Fruit fly (Drosophila melanogaster): ENCODE data around the gene Mad.

Gene Mad

DNA sequence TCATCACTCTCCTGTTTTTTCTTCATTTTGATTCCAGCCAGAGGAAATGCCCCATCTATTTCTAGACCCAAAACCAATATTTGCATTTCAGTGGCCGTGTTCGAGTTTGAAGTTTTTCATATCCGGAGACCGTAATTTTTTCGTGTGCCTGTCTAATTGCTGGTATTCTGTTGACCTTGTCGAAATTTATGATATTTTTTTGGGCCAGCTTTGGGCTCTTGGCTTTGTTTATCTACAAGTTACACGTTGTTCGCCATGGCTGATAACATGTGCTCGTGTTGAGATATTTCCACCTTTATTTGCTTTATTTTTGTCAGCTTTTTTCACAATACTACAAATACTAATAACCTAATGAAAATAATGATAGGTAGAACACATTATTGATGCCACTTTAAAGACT is 37.7 kb downstream of the Mad start:
- TF ChIP-seq noc (tag; optimal IDR thresholded peaks at IDR 0.05), result no peak

DNA sequence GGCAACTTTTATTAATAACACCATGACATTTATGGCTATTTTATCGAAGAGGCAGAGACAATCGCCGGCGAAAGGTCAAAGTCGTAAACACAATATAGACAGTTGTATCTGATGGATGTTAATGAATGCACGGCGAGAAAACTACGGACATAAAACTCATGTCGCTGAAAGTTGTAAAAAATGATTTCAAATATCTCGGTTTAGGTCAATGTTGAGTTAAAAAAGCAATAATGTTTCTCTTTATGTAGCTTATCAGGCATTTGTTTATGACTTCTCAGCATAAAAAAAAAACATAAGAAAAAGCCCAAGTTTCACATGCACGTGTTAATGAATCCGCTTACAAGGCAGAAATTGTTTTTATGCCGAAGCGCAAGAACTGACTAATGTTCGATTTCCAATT is 38.1 kb downstream of the Mad start:
- TF ChIP-seq noc (tag; optimal IDR thresholded peaks at IDR 0.05), result no peak

DNA sequence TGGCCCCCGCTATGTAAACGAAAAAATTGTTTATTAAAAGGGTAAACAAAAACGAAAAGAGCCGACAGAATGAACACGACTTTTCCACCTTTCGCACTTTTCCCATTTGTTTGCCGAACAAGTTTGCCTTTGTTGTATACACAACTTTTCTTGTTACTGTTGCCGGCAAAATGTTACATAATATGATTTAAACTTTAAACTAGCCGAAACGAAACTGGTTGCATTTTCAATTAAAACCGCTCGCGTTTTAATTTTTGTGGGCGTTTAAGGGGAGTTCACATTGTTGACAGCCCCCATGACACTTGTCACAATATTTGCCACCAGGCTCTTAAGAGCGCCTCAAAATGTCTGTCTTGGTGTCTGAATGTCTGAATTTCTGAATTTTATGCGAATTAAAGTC is 38.6 kb downstream of the Mad start:
- TF ChIP-seq noc (tag; optimal IDR thresholded peaks at IDR 0.05), result no peak

DNA sequence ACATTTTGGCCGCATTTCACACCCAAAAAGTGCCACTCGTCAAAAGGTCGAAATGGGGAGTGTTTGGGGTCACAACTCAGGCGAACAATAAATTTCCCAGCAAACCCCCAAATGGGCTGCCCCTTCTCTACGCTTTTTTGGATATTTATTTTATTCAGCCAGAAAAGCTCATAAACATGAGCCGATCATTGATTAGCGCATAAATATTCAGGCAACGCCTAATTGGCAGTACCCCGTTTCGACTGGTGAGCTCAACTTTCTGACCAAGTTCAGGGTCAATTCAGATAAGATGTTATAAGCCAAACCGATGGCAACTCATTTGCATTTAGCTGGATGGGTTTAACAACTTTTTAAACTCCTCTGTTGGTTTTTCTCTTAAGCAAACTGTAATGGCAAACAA is 39.8 kb downstream of the Mad start:
- no peak for TF ChIP-seq noc (tag; optimal IDR thresholded peaks at IDR 0.05)

DNA sequence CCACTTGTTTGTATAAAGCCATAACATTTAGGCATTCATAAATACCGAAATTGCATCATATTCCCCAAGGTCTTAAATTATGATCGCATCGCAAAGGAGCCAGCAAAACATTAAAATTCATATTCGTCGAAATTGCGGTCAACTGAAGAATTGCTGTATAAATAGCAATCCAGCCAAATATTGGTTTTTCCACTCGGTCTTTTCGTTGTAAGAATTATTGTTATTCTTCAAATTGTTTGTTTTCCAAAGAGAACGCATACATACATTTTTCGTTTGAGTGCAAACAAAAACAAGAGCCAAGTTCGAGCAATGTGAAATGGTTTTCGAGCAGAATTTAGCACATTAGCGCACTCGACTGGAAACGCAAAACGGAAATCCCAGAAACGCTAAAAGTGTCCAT is 44.6 kb downstream of the Mad start:
- TF ChIP-seq noc (tag; optimal IDR thresholded peaks at IDR 0.05), result no peak

DNA sequence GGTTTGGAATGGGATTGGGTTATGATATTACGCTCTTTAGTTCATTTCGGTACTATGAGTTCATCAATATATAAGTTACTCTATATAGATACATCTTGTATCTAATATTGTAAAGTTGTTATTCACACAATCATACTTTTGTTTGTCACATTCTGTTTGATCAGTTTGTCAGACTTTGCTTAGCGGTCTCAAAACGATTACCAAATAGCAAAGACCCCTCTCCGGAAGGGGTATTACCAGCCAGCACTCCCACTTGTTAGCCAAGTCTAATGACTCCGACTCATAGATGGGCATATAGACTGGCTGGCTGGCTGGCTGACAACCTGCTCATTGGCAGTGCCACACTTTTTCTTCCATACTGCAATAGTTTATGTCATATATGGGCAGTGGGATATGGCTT is 45.3 kb downstream of the Mad start:
- no peak for TF ChIP-seq noc (tag; optimal IDR thresholded peaks at IDR 0.05)

DNA sequence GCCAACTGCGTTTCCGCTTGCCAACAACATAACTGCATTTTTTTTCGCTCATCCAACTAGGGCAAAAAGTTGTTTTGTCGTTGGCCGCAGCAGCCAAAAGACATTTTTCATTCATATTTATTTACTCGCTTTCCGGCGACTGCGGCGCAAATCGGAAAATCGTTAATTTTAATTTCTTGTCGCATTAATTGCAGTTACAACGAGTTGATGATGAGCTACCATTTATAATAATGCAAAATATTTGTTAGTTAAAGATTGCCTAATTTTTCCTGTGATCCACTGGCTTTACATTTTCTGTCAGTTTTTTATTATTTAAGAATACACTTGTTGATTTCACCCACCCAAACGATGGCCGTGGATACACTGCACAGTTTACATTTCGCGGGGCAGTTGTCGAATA is 50.1 kb downstream of the Mad start, which contains the start of gene PpD6:
PpD6 (plus strand) TSS at position 301 of the 400 bp plus-strand sequence.
- TF ChIP-seq noc (tag; optimal IDR thresholded peaks at IDR 0.05), result no peak

DNA sequence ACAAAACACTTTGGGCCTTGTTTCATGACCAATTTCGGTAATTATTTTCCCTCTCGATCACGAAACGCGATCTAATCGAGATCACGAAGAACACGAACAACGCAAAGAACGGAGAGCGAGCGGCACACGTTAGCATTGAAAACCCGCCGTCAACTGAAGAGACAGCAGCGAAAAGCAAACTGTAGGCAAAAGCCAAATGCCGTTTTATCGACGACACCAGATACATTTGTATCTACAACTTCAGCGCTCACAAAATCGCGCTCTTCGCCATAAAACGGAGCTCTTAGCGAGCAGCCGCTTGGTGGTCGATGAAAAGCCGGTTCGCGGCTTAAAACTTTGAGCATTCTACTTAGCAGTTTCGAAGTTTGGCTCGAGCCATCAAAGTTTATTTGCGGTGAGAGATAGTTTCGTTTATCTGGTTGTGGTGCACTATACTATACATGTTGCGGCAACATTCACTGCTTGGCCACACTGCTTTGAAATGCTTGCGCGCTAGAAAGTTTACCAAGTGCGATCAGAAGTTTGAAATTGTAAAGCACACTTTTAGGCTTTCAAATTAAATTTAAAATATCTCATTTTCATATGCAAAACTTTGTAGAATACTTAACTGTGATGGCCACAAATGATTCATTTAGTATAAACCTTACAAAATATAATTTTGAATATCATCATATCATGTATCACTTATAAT is 51.3 kb downstream of the Mad start:
- no peak for TF ChIP-seq noc (tag; optimal IDR thresholded peaks at IDR 0.05)

DNA sequence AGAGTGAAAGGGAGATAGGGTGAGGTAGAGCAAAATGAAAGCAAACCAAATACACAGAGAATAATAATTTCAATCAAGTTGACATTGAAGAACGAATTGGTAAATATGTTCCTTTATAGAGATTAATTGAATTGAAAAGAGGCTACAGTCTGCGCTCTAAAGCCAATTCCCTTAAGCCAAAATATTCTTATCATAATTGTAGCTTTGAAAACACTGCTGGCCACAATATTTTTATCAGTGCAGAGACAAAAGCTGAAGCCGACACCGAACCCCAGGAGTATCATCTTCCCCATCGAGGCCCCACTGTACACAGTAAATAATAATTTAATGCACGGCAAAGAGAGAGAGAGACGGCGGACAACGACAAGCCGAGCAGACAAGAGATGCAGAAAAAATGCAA is 53.5 kb downstream of the Mad start:
- no peak for TF ChIP-seq noc (tag; optimal IDR thresholded peaks at IDR 0.05)

DNA sequence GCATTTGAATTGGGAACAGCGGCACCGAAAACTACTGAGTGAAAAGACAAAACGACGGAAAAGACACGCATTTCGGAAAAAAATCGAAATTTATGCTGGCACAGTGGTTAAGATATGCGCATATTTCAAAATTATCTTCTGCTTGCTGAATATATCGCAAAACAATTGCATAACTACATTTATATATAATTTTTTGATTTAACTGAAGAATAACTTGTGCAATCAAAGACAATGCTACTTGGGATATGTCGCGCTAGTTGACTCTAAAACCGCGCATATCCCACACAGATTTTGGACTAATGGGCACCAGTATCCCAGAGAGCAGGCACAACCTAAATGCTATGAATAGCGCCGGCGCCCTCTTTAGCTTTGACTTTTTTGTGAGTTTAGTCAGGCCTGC is 58.6 kb downstream of the Mad start:
- no peak for TF ChIP-seq noc (tag; optimal IDR thresholded peaks at IDR 0.05)

DNA sequence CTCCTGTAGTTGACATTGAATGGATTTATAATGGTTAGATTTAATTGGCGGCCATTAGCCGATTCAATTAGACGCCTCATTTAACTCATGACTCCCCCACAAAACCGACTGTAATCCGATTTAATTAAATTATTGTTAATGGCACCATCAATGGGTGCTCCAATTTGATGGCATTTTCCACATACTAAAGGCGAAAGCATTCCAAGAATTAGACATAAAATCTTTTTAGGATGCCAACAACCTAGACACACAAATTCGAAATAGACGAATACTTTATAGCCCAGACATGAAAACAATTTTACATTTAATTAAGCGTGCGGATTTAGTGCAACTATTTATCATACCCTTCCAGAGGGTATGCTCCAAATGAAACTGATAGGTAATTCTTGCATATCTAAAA is 59.5 kb downstream of the Mad start:
- TF ChIP-seq noc (tag; optimal IDR thresholded peaks at IDR 0.05), result no peak

All from whole organism, larva.